Fruit fly (Drosophila melanogaster) whole organism, wandering third instar larva: Measurements from ENCODE around the gene CG18675.

ENCODE experiments used
- CrebA ChIP-seq: fragments of 200-800 bp; sonication (Bioruptor generic); optimal IDR thresholded peaks from 2 replicates; lab custom pipeline; 2016; ENCODE audit warnings: missing biosample characterization, mild to moderate bottlenecking, missing genetic modification characterization, borderline replicate concordance
- Dif ChIP-seq: fragments of 200-275, 200-300 bp; sonication (Bioruptor generic); optimal IDR thresholded peaks from 2 replicates; lab custom pipeline; 2018; ENCODE audit warnings: missing biosample characterization, missing genetic modification characterization; ENCODE audit not compliant: partially characterized antibody
- HLH106 ChIP-seq: fragments of 200-800 bp; optimal IDR thresholded peaks from 3 replicates; lab custom pipeline; 2019; ENCODE audit warnings: missing biosample characterization, mild to moderate bottlenecking, missing genetic modification characterization, moderate library complexity
- Hr78 ChIP-seq: fragments of >200 bp; optimal IDR thresholded peaks from 2 replicates; lab custom pipeline; 2017; ENCODE audit warnings: missing biosample characterization, missing genetic modification characterization
- brk ChIP-seq: fragments of 200-800 bp; sonication (Bioruptor generic); optimal IDR thresholded peaks from 2 replicates; lab custom pipeline; 2016; ENCODE audit warnings: missing biosample characterization, mild to moderate bottlenecking, missing genetic modification characterization
- dl ChIP-seq, 2 experiments: fragments of 175-275, 200-275 bp in 1 of 2; fragments of 200-275 bp in 1 of 2; sonication (Bioruptor generic); optimal IDR thresholded peaks; lab custom pipeline; 2018; ENCODE audit warnings: mild to moderate bottlenecking in 2 of 2, missing biosample characterization in 2 of 2, missing genetic modification characterization in 2 of 2, moderate library complexity in 2 of 2; ENCODE audit not compliant: partially characterized antibody in 2 of 2, insufficient read depth in 1 of 2
- psq ChIP-seq: fragments of 200-800 bp; sonication (Bioruptor generic); optimal IDR thresholded peaks from 3 replicates; lab custom pipeline; 2017; ENCODE audit warnings: missing biosample characterization, mild to moderate bottlenecking, missing genetic modification characterization, moderate library complexity
- sage ChIP-seq: fragments of 200-800 bp; sonication (Bioruptor generic); optimal IDR thresholded peaks from 2 replicates; lab custom pipeline; 2016; ENCODE audit warnings: missing biosample characterization, mild to moderate bottlenecking, missing genetic modification characterization
- usp ChIP-seq: fragments of >200 bp; optimal IDR thresholded peaks from 2 replicates; lab custom pipeline; 2017; ENCODE audit warnings: missing biosample characterization, missing genetic modification characterization

dm6 chr3L:4225647-4226470 lies 52.2 kb downstream of the CG18675 start:
- TF ChIP-seq psq (no peak), usp (no peak), brk (GFP tag; lab: Kevin White, UChicago) (no peak), sage (no peak), CrebA (GFP tag; lab: Kevin White, UChicago) (no peak), HLH106 (tag; lab: Kevin White, UChicago) (no peak), Dif (GFP tag; lab: Kevin White, UChicago) (no peak), dl (GFP tag; optimal IDR thresholded peaks at IDR 0.05; lab: Kevin White, UChicago; ENCODE audit: insufficient read depth in 1 of 2, partially characterized antibody in 2 of 2) (no peak), Hr78 (no peak)
